Worm (Caenorhabditis elegans): ENCODE data around the gene Y71H2B.4.

The Y71H2B.4 gene

ce11 chrIII:2578563-2578962 lies 40.2 kb upstream of the Y71H2B.4 start (continued):
- TF ChIP-seq elt-3 (tag; optimal IDR thresholded peaks at IDR 0.05) (peak in 1 of 6 experiments; percentile 28), fkh-8 (tag; optimal IDR thresholded peaks at IDR 0.05) (peak; percentile 16), irx-1 (tag; optimal IDR thresholded peaks at IDR 0.05) (peak; percentile 40), isw-1 (GFP tag; IDR thresholded peaks at IDR 0.05) (peak; percentile 27; the same call in 1 of the 2 replicates), mef-2 (tag; optimal IDR thresholded peaks at IDR 0.05) (no peak), zag-1 (tag; optimal IDR thresholded peaks at IDR 0.05) (no peak), lin-39 (tag; optimal IDR thresholded peaks at IDR 0.05) (no peak), rnt-1 (tag; optimal IDR thresholded peaks at IDR 0.05) (peak; percentile 63), C16A3.4 (tag; optimal IDR thresholded peaks at IDR 0.05) (peak; percentile 14), lsy-2 (tag; optimal IDR thresholded peaks at IDR 0.05) (peak; percentile 76 to 77), swsn-7 (tag; optimal IDR thresholded peaks at IDR 0.05) (peak; percentile 66), snu-23 (GFP tag; optimal IDR thresholded peaks at IDR 0.05) (peak; percentile 76), lir-3 (tag; optimal IDR thresholded peaks at IDR 0.05; ENCODE audit: poor library complexity) (no peak), efl-1 (optimal IDR thresholded peaks at IDR 0.05) (peak; percentile 74 to 78), efl-1 (GFP tag; optimal IDR thresholded peaks at IDR 0.05 in 1 of 2) (peak; percentile 52 to 93), aly-2 (tag; optimal IDR thresholded peaks at IDR 0.05) (peak; percentile 33), dpl-1 (GFP tag; optimal IDR thresholded peaks at IDR 0.05) (peak in 2 of 3 experiments; percentile 51 to 53), fos-1 (tag; optimal IDR thresholded peaks at IDR 0.05) (peak; percentile 13), ceh-88 (GFP tag; IDR thresholded peaks at IDR 0.05) (no peak)

DNA sequence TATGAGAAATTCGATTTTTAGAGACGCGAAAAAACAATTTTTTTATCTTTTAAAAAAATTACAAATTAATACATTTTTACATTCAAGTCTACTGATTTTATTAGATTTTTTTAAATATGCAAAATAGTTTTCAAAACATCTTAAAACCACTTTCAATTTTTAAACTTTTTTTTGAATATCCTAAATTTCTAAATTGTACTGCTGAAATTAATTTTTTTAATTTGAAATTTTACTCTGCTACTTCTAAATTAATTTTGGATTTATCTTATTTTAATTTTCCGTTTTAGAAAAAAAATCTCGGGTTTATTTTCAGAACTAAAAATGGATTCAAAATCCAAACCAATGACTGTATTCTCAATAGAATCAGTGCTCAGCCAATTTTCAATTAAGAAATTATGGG lies 39.8 kb upstream of the Y71H2B.4 start, which contains the start of gene Y71H2B.8:
Gene Y71H2B.8, plus strand, starts transcription at position 301 of the 400 bp plus-strand sequence.
- TF ChIP-seq tbx-2 (tag; optimal IDR thresholded peaks at IDR 0.05) (no peak), sptf-1 (tag; optimal IDR thresholded peaks at IDR 0.05) (no peak), jun-1 (tag; optimal IDR thresholded peaks at IDR 0.05) (no peak), elt-3 (tag; optimal IDR thresholded peaks at IDR 0.05) (no peak), nhr-11 (tag; optimal IDR thresholded peaks at IDR 0.05) (no peak), swsn-7 (tag; optimal IDR thresholded peaks at IDR 0.05) (no peak), nhr-28 (tag; optimal IDR thresholded peaks at IDR 0.05) (no peak), ceh-90 (tag; optimal IDR thresholded peaks at IDR 0.05) (no peak), C04F5.9 (tag; optimal IDR thresholded peaks at IDR 0.05) (no peak), isw-1 (GFP tag; IDR thresholded peaks at IDR 0.05) (no peak), unc-62 (GFP tag; optimal IDR thresholded peaks at IDR 0.05) (no peak), ceh-8 (GFP tag; optimal IDR thresholded peaks at IDR 0.05) (no peak), aha-1 (tag; optimal IDR thresholded peaks at IDR 0.05) (no peak), fos-1 (tag; optimal IDR thresholded peaks at IDR 0.05) (no peak), ama-1 (optimal IDR thresholded peaks at IDR 0.05) (no peak), irx-1 (tag; optimal IDR thresholded peaks at IDR 0.05) (no peak), lsy-2 (tag; optimal IDR thresholded peaks at IDR 0.05) (no peak)

- TF ChIP-seq lin-35 (GFP tag; optimal IDR thresholded peaks at IDR 0.05) (peak in 1 of 2 experiments; percentile 24), efl-1 (optimal IDR thresholded peaks at IDR 0.05) (no peak), efl-1 (GFP tag; optimal IDR thresholded peaks at IDR 0.05 in 1 of 2) (peak in 1 of 2 experiments; percentile 63), elt-2 (tag; optimal IDR thresholded peaks at IDR 0.05) (peak; percentile 18), mep-1 (tag; optimal IDR thresholded peaks at IDR 0.05) (no peak), C34B4.2 (tag; optimal IDR thresholded peaks at IDR 0.05) (no peak), pqm-1 (tag; optimal IDR thresholded peaks at IDR 0.05) (peak; percentile 3), F16B12.6 (tag; optimal IDR thresholded peaks at IDR 0.05) (no peak)
Measured at ce11 chrIII:2586193-2586592, 32.6 kb upstream of the Y71H2B.4 start, which contains the start of gene gpa-17. Gene gpa-17, plus strand, starts transcription at chrIII:2586555.

DNA sequence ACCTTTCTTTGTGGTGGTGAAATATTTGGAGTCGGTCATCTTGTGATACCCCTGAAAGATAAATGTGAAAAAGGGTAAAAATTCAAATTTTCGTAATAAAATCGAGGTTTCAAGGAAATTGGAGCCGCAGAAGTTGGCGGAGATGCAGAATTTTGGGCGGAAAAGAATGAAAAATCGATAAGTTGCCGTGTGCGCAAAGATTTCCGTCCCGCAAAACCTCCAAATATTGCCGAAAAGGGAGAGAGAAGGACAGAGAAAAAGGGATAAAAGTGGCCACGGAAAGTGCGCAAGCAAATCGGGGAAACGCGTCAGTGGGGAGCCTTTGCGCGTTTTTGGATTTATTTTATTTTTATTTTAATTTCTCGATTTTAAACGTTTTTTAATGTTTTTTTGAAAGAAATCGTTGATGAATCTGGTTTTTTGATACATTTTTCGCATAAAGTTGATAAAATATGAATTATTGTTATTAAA lies 21.7 kb upstream of the Y71H2B.4 start, which contains the start of gene apb-1:
Gene apb-1, minus strand, starts transcription at position 51 of the 471 bp plus-strand sequence.
- TF ChIP-seq zag-1 (tag; optimal IDR thresholded peaks at IDR 0.05) (peak; percentile 75), ztf-4 (tag; optimal IDR thresholded peaks at IDR 0.05) (peak; percentile 72), F16B12.6 (tag; optimal IDR thresholded peaks at IDR 0.05) (peak; percentile 74), hpl-2 (GFP tag; optimal IDR thresholded peaks at IDR 0.05) (peak; percentile 83), fkh-8 (tag; optimal IDR thresholded peaks at IDR 0.05) (peak; percentile 98), nhr-237 (tag; optimal IDR thresholded peaks at IDR 0.05) (peak; percentile 57), ceh-90 (tag; optimal IDR thresholded peaks at IDR 0.05) (peak; percentile 29), nhr-11 (tag; optimal IDR thresholded peaks at IDR 0.05) (peak; percentile 70), mdl-1 (tag; optimal IDR thresholded peaks at IDR 0.05) (peak in 1 of 2 experiments; percentile 83), mef-2 (tag; optimal IDR thresholded peaks at IDR 0.05) (no peak), lin-35 (GFP tag; optimal IDR thresholded peaks at IDR 0.05) (peak; percentile 88 to 89), lin-15B (tag; optimal IDR thresholded peaks at IDR 0.05) (peak; percentile 80), aly-2 (tag; optimal IDR thresholded peaks at IDR 0.05) (peak; percentile 91), nhr-76 (tag; optimal IDR thresholded peaks at IDR 0.05) (no peak), mab-9 (GFP tag; IDR thresholded peaks at IDR 0.05) (peak; percentile 88), alr-1 (tag; optimal IDR thresholded peaks at IDR 0.05; ENCODE audit: borderline replicate concordance) (no peak), unc-130 (tag; optimal IDR thresholded peaks at IDR 0.05) (peak; percentile 76), fos-1 (tag; optimal IDR thresholded peaks at IDR 0.05) (peak; percentile 91), sox-4 (tag; optimal IDR thresholded peaks at IDR 0.05) (peak; percentile 88), C34B4.2 (tag; optimal IDR thresholded peaks at IDR 0.05) (peak; percentile 55), hlh-17 (GFP tag; optimal IDR thresholded peaks at IDR 0.05; ENCODE audit: borderline replicate concordance) (no peak), aha-1 (tag; optimal IDR thresholded peaks at IDR 0.05) (peak; percentile 73)

Measured in whole organism, L1 larva.